Fruit fly (Drosophila melanogaster): ENCODE results near the gene RhoGAP92B.

RhoGAP92B gene

DNA sequence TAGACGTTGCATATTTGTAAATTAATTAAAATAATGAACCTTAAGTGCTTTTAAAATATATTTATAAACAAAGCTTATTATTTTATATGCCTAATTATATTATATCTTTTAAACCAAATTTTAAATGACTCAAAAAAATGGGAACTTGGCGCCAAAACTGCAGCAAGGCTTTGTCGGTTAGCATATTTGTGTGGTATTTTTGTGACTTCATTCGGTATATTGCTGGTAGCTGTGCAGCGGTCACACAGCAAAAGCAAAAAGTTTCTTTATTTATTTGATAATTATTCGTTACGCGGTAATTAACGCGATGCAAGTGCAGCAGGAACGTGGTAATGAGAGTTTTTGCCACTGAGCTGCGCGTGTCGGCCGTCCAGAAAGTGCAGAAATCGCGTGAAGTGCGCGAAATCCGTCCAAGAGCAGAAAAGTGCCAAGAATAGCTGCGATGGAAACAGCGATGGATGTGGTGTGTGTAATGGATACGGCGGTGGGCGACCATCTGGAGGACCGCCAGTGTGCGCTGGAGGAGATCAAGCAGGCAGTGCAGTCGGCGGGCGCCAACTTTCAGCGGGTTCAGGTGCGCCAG is 25.4 kb upstream of the RhoGAP92B start, which contains the start of gene Ask1 (continued):
- TF ChIP-seq trem (tag; optimal IDR thresholded peaks at IDR 0.05) (peak; percentile 22), sug (tag; optimal IDR thresholded peaks at IDR 0.05) (no peak), zen (tag; optimal IDR thresholded peaks at IDR 0.05) (peak; percentile 44), CG4360 (GFP tag; IDR thresholded peaks at IDR 0.05) (no peak), sens (GFP tag) (peak; percentile 4), CG12744 (GFP tag; optimal IDR thresholded peaks at IDR 0.05) (no peak), CG11456 (GFP tag; IDR thresholded peaks at IDR 0.05) (no peak), MTF-1 (GFP tag; optimal IDR thresholded peaks at IDR 0.05; ENCODE audit: borderline replicate concordance) (no peak), pzg (GFP tag; optimal IDR thresholded peaks at IDR 0.05) (peak; percentile 65), bbx (GFP tag; IDR thresholded peaks at IDR 0.05; ENCODE audit: partially characterized antibody) (0 out of 2 replicates have a peak, but pooled peaks have one; percentile 32), CG12659 (GFP tag; optimal IDR thresholded peaks at IDR 0.05) (peak; percentile 18), so (GFP tag; IDR thresholded peaks at IDR 0.05) (no peak), kah (GFP tag; optimal IDR thresholded peaks at IDR 0.05) (peak; percentile 73), tup (GFP tag; optimal IDR thresholded peaks at IDR 0.05) (no peak), MBD-R2 (GFP tag; IDR thresholded peaks at IDR 0.05) (peak; percentile 59), CG34422 (GFP tag; IDR thresholded peaks at IDR 0.05) (0 out of 3 replicates have a peak, but pooled peaks have one; percentile 24), Dp (GFP tag; optimal IDR thresholded peaks at IDR 0.05) (peak; percentile 85), fu2 (GFP tag; optimal IDR thresholded peaks at IDR 0.05) (no peak), Fer1 (GFP tag; optimal IDR thresholded peaks at IDR 0.05) (no peak), gfzf (GFP tag; optimal IDR thresholded peaks at IDR 0.05) (peak; percentile 82)

dm6 chr3R:19880431-19880939 is 24.5 kb upstream of the RhoGAP92B start:
- TF ChIP-seq CG2678 (tag; optimal IDR thresholded peaks at IDR 0.05) (peak; percentile 79), Aef1 (GFP tag; IDR thresholded peaks at IDR 0.05) (peak; percentile 63; the same call in 2 of the 3 replicates), CG6854 (GFP tag; optimal IDR thresholded peaks at IDR 0.05) (peak; percentile 22), Tbp (GFP tag; optimal IDR thresholded peaks at IDR 0.05) (no peak), dm (GFP tag; optimal IDR thresholded peaks at IDR 0.05) (peak; percentile 12), grau (tag; optimal IDR thresholded peaks at IDR 0.05) (peak; percentile 96), mam (GFP tag; optimal IDR thresholded peaks at IDR 0.05) (peak; percentile 48), CG4424 (GFP tag; optimal IDR thresholded peaks at IDR 0.05) (peak; percentile 21), CG10366 (GFP tag; IDR thresholded peaks at IDR 0.05) (peak; percentile 8; the same call in 1 of the 2 replicates), sc (optimal IDR thresholded peaks at IDR 0.05) (no peak), sc (GFP tag; optimal IDR thresholded peaks at IDR 0.05) (no peak), tio (GFP tag; optimal IDR thresholded peaks at IDR 0.05) (no peak), CG1832 (GFP tag; optimal IDR thresholded peaks at IDR 0.05) (no peak), CG7556 (GFP tag; optimal IDR thresholded peaks at IDR 0.05) (peak; percentile 49), dati (GFP tag; IDR thresholded peaks at IDR 0.05) (0 out of 2 replicates have a peak, but pooled peaks have one; percentile 3), CG10654 (GFP tag; optimal IDR thresholded peaks at IDR 0.05) (peak; percentile 20), CG9437 (GFP tag; optimal IDR thresholded peaks at IDR 0.05) (peak; percentile 64), B-H1 (GFP tag; IDR thresholded peaks at IDR 0.05) (no peak; the same call in 2 of the 3 replicates), Neu2 (GFP tag; optimal IDR thresholded peaks at IDR 0.05; ENCODE audit: borderline replicate concordance) (no peak), Fer2 (tag; optimal IDR thresholded peaks at IDR 0.05) (peak; percentile 1), sisA (GFP tag; IDR thresholded peaks at IDR 0.05) (no peak), Myb (GFP tag; optimal IDR thresholded peaks at IDR 0.05) (peak; percentile 21), her (GFP tag; optimal IDR thresholded peaks at IDR 0.05) (peak; percentile 8), CG6683 (GFP tag; optimal IDR thresholded peaks at IDR 0.05) (peak; percentile 12), CG15601 (tag; optimal IDR thresholded peaks at IDR 0.05) (peak; percentile 56), otp (GFP tag; IDR thresholded peaks at IDR 0.05) (no peak), exex (tag; optimal IDR thresholded peaks at IDR 0.05) (peak; percentile 44), CG18599 (GFP tag; optimal IDR thresholded peaks at IDR 0.05) (peak; percentile 76), Optix (GFP tag; IDR thresholded peaks at IDR 0.05) (0 out of 3 replicates have a peak, but pooled peaks have one; percentile 26), Ptx1 (GFP tag; IDR thresholded peaks at IDR 0.05) (peak; percentile 55)

All from whole organism, embryonic.